Fruit fly (Drosophila melanogaster): ENCODE data around the gene hiro.

The hiro gene

DNA sequence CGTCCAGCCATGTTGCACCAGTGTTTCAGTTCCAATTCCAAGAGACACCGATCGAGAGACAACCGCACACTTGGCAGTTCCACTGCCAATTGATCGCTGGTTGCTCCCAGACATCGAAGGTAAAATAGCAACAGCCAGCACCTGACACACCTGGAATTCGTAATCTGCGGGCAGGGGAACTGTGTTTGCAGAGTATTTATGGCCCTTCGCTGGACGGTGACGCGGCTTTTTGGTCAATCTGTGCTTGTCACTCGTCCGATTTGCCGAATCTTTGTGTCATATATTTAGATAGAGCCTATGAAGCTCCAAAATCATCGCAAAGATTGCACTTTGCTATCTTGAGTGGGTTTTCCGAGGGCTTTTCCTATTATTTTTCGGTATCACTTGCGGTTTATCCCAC, at the start of gene hiro:
Gene hiro, minus strand, starts transcription at position 101 of the 400 bp plus-strand sequence.
- TF ChIP-seq ttk (optimal IDR thresholded peaks at IDR 0.05) (no peak), Sin3A (optimal IDR thresholded peaks at IDR 0.05) (no peak), psq (optimal IDR thresholded peaks at IDR 0.05) (no peak), insv (optimal IDR thresholded peaks at IDR 0.05) (no peak), h (optimal IDR thresholded peaks at IDR 0.05) (no peak), Myc (optimal IDR thresholded peaks at IDR 0.05) (no peak)

DNA sequence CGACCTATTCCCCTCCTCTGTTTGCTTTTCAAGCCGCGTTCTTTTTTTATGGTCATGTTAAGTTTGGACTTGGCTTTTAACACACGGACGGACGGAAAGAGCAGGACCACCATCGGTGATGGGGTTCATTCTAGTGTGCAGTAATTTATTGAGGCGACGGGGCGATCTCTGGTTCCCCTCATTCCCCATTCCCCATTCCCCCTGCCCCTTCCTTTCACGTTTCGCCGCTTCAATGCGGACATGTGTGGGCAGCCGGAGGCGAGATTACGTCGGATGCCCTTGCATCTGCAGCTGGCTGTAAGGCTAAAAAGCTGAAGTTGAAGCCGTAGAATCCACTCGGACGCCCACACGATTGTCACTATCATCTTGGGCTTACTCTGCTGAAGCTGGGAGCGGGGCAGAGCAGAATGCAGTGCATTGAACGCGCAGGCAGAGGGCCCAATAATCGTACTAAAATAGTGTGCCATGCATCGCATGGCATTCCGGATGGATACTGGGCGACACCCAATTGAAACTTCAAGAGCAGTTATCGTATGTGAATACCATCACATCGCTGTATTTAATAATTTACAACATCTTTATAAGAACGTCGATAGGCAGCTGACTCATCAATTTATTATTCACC, 48.9 kb upstream of the hiro start:
- TF ChIP-seq h (optimal IDR thresholded peaks at IDR 0.05) (no peak), Myc (optimal IDR thresholded peaks at IDR 0.05) (no peak), insv (optimal IDR thresholded peaks at IDR 0.05) (no peak), psq (optimal IDR thresholded peaks at IDR 0.05) (no peak), Sin3A (optimal IDR thresholded peaks at IDR 0.05) (no peak), ttk (optimal IDR thresholded peaks at IDR 0.05) (no peak)

DNA sequence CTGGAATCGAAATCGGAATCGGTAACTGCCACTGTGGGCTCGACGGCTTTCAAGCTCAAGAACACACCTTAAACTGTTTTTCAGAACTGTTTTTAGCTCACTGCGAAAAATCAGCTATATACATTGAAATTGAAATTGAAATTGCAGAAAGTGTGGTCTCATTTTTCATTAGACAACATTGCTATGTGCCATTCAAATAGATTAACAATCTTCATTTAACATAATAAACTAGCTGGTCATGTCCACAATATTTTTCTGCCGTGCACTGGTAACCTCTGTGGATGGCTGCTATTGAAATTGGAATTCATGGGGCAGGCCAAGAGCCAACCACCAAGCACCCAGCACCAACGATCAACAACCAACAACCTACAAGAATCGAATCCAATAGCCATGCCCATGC, 48.2 kb upstream of the hiro start:
- no peak for TF ChIP-seq Myc (optimal IDR thresholded peaks at IDR 0.05)
- TF ChIP-seq Sin3A (optimal IDR thresholded peaks at IDR 0.05), result no peak
- TF ChIP-seq psq (optimal IDR thresholded peaks at IDR 0.05), result no peak
- no peak for TF ChIP-seq ttk (optimal IDR thresholded peaks at IDR 0.05)
- TF ChIP-seq h (optimal IDR thresholded peaks at IDR 0.05), result no peak
- TF ChIP-seq insv (optimal IDR thresholded peaks at IDR 0.05), result no peak

DNA sequence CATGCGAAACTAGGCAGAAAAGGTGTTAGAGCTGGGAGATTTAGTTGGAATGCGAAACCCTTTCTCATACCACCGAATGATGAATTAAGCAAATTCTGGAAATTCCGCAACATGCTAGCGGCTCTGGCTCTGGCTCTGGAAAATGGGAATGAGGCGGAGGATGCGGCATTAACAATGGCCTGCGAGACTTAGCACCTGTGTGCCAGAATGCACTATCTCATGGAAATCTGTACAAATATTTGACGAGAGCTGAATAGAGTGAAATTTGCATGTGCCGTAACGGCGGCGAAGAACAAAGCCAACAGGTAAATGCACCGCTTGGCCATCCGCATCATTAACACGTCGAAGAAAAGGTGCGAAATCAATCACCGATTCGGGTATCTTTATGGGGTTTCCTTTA, 47.6 kb upstream of the hiro start:
- TF ChIP-seq ttk (optimal IDR thresholded peaks at IDR 0.05) (no peak), Sin3A (optimal IDR thresholded peaks at IDR 0.05) (no peak), Myc (optimal IDR thresholded peaks at IDR 0.05) (no peak), insv (optimal IDR thresholded peaks at IDR 0.05) (no peak), psq (optimal IDR thresholded peaks at IDR 0.05) (no peak), h (optimal IDR thresholded peaks at IDR 0.05) (no peak)

DNA sequence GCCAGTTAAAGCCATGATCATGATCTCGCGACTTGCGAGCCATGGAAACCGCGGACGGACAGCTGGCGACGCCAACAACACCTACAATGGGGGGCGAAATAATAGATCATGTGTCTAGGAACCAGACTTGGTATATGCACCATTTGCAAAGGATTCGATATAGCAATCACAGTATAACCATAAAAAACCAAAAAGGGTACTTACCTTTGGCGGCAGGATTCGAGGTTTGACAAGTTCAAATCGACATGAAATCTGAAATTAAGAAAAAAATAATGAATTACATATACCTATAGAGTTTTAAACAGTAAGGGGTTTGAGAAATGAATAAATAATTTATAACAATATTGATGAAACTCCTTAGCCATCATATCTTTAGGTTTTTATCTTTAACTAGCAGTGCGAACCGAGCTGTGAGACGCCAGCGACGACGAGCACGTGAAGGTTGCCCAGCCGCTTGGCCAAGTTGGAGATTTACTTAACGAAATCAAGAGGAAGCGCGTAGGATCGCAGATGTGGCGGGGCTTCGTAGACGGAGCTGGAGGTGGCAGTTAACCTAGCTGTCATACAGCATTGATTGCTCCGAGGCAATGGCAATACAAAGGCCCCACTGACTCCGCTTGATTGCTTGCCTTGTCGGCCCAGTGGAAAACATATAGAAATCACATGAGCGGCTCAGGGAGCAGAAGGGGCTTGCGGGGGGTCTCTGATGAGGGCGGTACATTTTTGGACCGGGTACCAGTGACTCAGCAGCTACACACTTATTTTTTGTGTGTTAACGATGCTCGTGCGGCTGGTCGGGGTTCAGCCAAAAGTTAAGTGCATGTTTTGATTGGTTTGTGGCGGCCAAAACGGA, 46.3 kb upstream of the hiro start:
- TF ChIP-seq psq (optimal IDR thresholded peaks at IDR 0.05) (no peak), Sin3A (optimal IDR thresholded peaks at IDR 0.05) (no peak), Myc (optimal IDR thresholded peaks at IDR 0.05) (no peak), insv (optimal IDR thresholded peaks at IDR 0.05) (no peak), h (optimal IDR thresholded peaks at IDR 0.05) (no peak), ttk (optimal IDR thresholded peaks at IDR 0.05) (no peak)

DNA sequence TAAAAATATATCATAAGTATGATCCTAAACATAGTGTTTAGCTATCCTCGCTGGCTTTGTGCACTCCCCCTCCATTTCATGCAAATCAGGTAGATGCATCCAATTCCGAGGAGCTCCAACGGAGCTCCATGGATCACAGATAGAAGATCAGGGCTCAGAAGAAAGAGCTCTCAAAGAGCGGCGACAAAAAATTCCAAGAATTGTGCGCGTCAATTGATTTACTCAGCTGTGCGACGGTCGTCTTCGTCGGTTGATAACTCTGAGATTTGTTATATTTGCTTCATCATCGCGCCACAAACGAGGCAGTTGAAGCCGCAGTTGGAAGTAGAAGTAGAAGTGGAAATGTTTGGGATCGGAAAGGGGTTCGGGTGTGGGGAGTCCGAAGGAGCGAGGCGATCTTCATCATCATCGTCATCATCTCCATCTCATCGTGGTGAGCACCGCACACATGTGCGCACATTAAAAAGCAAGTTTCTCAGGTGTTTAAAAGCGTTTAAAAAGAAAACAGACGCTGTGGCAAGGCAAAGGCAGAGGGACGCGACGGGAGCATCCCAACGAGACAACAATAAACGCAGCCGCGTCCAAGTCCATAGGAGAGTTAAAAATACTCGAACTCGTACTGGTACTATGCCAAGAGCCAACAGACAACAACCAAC, 45.5 kb upstream of the hiro start:
- TF ChIP-seq psq (optimal IDR thresholded peaks at IDR 0.05) (no peak), ttk (optimal IDR thresholded peaks at IDR 0.05) (no peak), insv (optimal IDR thresholded peaks at IDR 0.05) (no peak), Myc (optimal IDR thresholded peaks at IDR 0.05) (no peak), h (optimal IDR thresholded peaks at IDR 0.05) (no peak), Sin3A (optimal IDR thresholded peaks at IDR 0.05) (no peak)

DNA sequence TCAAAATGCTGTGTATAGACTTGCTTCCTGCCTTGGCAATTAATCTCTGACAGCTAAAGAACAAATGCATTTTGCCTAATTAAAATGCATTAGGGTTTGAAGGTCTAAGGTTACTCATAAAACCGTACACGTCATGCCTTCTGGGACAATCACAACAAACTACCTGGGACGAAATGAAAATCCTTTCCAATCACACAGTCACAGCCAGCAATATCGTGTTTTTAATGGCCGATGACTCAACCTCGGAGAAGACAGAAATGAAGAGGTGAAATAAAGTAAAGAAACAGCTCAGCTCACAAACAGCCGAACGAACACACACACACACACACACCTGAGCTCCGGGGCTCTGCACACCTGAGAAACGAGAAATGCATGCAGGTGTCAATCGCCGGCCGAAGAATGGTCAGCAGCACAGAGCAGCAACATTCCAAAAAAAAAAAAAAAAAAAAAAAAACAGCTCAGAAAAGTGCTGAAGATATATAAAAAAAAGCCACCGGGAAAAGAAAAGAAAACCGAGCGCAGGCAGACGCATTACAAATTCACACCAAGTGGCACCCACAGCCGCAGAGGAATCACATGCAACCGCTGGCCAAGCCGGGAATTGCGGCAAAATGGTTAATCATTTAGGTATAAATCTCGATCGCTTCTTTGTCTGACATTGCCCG, 44.7 kb upstream of the hiro start:
- TF ChIP-seq Sin3A (optimal IDR thresholded peaks at IDR 0.05), result no peak
- TF ChIP-seq psq (optimal IDR thresholded peaks at IDR 0.05), result no peak
- no peak for TF ChIP-seq Myc (optimal IDR thresholded peaks at IDR 0.05)
- no peak for TF ChIP-seq insv (optimal IDR thresholded peaks at IDR 0.05)
- no peak for TF ChIP-seq ttk (optimal IDR thresholded peaks at IDR 0.05)
- no peak for TF ChIP-seq h (optimal IDR thresholded peaks at IDR 0.05)

DNA sequence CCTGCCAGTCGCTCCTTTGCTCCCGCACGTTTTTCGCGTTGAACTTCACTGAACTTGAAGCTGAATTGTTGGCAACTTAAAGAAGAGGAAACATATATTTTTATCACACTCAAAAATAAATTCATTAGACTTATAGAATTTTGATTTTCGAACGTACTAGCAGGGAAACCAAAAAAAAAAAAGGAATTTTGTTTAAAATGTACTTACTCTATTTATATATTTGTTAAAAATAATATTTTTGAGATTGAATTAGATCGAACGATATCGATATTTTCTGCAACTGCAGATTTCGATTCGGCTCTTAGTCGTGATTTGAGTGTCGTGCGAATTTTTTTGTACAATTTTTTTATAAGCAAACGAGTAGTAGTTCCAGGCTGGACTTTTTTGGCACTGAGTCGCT, 43.7 kb upstream of the hiro start:
- no peak for TF ChIP-seq Sin3A (optimal IDR thresholded peaks at IDR 0.05)
- TF ChIP-seq psq (optimal IDR thresholded peaks at IDR 0.05), result no peak
- TF ChIP-seq insv (optimal IDR thresholded peaks at IDR 0.05), result no peak
- TF ChIP-seq Myc (optimal IDR thresholded peaks at IDR 0.05), result no peak
- TF ChIP-seq ttk (optimal IDR thresholded peaks at IDR 0.05), result no peak
- no peak for TF ChIP-seq h (optimal IDR thresholded peaks at IDR 0.05)

DNA sequence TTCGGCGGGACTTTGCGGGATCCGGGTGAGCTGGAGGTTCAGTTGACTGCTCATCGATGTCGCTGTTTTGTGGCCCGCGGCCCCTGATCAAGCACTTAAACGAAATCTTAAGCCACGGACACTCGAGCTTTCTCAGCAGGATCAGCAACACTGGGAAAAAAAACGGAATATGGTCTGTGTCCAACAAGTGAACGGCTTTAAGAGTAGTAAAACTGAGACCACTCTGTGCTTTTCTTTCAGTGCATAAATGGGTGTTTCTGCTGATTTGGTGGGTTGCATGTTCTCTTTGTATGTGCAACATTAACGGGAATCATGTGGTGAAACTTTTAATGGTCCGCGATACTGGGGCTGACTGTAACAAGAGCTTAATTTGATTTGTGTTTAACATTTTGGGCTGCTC, 41.6 kb upstream of the hiro start:
- no peak for TF ChIP-seq Myc (optimal IDR thresholded peaks at IDR 0.05)
- TF ChIP-seq psq (optimal IDR thresholded peaks at IDR 0.05), result no peak
- TF ChIP-seq h (optimal IDR thresholded peaks at IDR 0.05), result no peak
- TF ChIP-seq Sin3A (optimal IDR thresholded peaks at IDR 0.05), result no peak
- no peak for TF ChIP-seq insv (optimal IDR thresholded peaks at IDR 0.05)
- TF ChIP-seq ttk (optimal IDR thresholded peaks at IDR 0.05), result no peak

DNA sequence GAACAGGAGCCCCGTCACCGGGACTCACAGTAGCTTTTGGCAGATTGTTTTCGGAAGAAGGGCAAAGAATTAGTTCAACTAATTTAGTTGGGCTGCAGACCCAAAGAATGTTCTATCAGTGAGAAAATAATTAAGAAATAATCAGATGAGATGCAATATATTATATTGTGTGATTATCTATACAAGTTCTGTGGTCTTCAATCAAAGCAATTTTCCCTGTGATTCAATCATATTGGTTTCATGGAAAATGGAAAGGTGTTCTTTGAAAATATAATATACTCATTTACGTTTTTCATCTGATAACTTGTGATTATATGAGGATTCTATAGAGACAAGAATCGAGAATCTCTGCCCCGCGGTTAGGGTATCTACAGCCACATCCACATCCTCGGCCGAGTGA, 40.8 kb upstream of the hiro start:
- TF ChIP-seq psq (optimal IDR thresholded peaks at IDR 0.05) (no peak), h (optimal IDR thresholded peaks at IDR 0.05) (no peak), ttk (optimal IDR thresholded peaks at IDR 0.05) (no peak), insv (optimal IDR thresholded peaks at IDR 0.05) (no peak), Myc (optimal IDR thresholded peaks at IDR 0.05) (no peak), Sin3A (optimal IDR thresholded peaks at IDR 0.05) (no peak)

DNA sequence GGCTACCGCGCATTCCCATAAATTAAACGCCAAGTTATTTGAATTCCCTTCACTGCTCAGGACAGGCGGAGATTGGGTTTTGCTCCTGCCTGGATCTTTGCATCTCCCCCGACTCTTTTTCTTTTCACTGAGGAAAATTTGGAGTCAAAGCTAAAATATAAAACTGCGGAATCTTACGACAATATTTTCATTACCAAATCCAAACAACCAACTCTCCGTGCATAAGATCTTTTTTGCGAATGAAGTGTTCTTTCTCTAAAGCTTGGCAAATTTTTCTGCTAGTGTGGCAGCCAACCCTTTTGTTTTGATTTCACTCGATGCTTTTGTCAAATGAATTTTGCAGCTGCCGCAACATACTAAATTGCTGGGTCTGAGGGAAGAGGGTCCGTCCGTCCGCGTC, 40.1 kb upstream of the hiro start:
- no peak for TF ChIP-seq h (optimal IDR thresholded peaks at IDR 0.05)
- TF ChIP-seq Sin3A (optimal IDR thresholded peaks at IDR 0.05), result no peak
- TF ChIP-seq Myc (optimal IDR thresholded peaks at IDR 0.05), result no peak
- TF ChIP-seq psq (optimal IDR thresholded peaks at IDR 0.05), result no peak

DNA sequence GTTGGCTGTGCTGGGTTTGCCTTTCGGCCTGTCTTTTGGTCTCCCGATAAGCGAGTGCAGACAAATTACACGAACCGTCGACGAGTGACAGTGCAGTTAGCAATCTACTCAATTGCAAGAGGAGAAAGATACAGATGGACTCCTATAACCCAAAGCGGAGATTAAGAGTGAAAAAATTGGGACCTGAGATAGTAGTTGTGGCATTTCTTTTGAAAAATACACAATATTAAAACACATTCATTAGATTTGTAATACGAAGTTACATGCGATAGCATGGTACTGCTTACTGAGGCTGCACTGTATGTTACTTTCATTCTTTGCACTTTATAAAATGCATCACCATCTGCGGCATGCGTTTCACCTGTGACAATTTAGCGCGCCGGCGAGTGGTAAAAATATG, 39.4 kb upstream of the hiro start:
- TF ChIP-seq ttk (optimal IDR thresholded peaks at IDR 0.05), result no peak
- TF ChIP-seq h (optimal IDR thresholded peaks at IDR 0.05), result no peak
- TF ChIP-seq Sin3A (optimal IDR thresholded peaks at IDR 0.05), result no peak
- no peak for TF ChIP-seq psq (optimal IDR thresholded peaks at IDR 0.05)
- TF ChIP-seq insv (optimal IDR thresholded peaks at IDR 0.05), result no peak
